Fruit fly (Drosophila melanogaster) whole organism, embryonic: ENCODE data around the gene Lip3.

Experiments
- Ada2b ChIP-seq: fragments of 200-800 bp; sonication (Bioruptor generic); IDR thresholded peaks from 2 replicates; pipeline ENCODE4 v1.3.6; 2022; ENCODE audit warnings: missing biosample characterization, missing genetic modification characterization
- B-H2 ChIP-seq: fragments of 200-800 bp; sonication (Bioruptor generic); optimal IDR thresholded peaks from 2 replicates; lab custom pipeline; 2018; ENCODE audit warnings: missing biosample characterization, mild to moderate bottlenecking, missing genetic modification characterization
- BtbVII ChIP-seq: fragments of 200-800 bp; sonication (Bioruptor generic); optimal IDR thresholded peaks from 3 replicates; lab custom pipeline; 2017; ENCODE audit warnings: missing biosample characterization, mild to moderate bottlenecking, missing genetic modification characterization
- C15 ChIP-seq: fragments of 200-800 bp; sonication (Bioruptor generic); IDR thresholded peaks from 3 replicates; pipeline ENCODE4 v1.3.6; 2022; ENCODE audit warnings: missing biosample characterization, missing genetic modification characterization
- CG10543 ChIP-seq: fragments of 200-800 bp; sonication (Bioruptor generic); optimal IDR thresholded peaks from 3 replicates; lab custom pipeline; 2017; ENCODE audit warnings: missing biosample characterization, mild to moderate bottlenecking, missing genetic modification characterization, moderate library complexity
- CG11247 ChIP-seq: fragments of 200-800 bp; sonication (Bioruptor generic); IDR thresholded peaks from 2 replicates; pipeline ENCODE4 v1.3.6; 2022; ENCODE audit warnings: missing biosample characterization, missing genetic modification characterization
- CG12155 ChIP-seq: fragments of 200-800 bp; sonication (Bioruptor generic); optimal IDR thresholded peaks from 3 replicates; lab custom pipeline; 2016; ENCODE audit warnings: missing biosample characterization, missing genetic modification characterization
- CG12299 ChIP-seq: fragments of 200-800 bp; sonication (Bioruptor generic); optimal IDR thresholded peaks from 2 replicates; lab custom pipeline; 2018; ENCODE audit warnings: missing biosample characterization, mild to moderate bottlenecking, missing genetic modification characterization
- CG12942 ChIP-seq: fragments of 200-800 bp; sonication (Bioruptor generic); optimal IDR thresholded peaks from 3 replicates; lab custom pipeline; 2016; ENCODE audit warnings: missing biosample characterization, missing genetic modification characterization
- CG13775 ChIP-seq: fragments of 200-800 bp; sonication (Bioruptor generic); optimal IDR thresholded peaks from 3 replicates; lab custom pipeline; 2017; ENCODE audit warnings: missing biosample characterization, mild to moderate bottlenecking, missing genetic modification characterization
- CG15696 ChIP-seq: fragments of 200-800 bp; sonication (Bioruptor generic); optimal IDR thresholded peaks from 2 replicates; lab custom pipeline; 2019; ENCODE audit warnings: missing biosample characterization, mild to moderate bottlenecking, missing genetic modification characterization, moderate library complexity
- CG1603 ChIP-seq: fragments of 200-800 bp; sonication (Bioruptor generic); optimal IDR thresholded peaks from 2 replicates; lab custom pipeline; 2019; ENCODE audit warnings: missing biosample characterization, mild to moderate bottlenecking, missing genetic modification characterization, moderate library complexity
- CG18619 ChIP-seq: fragments of 200-800 bp; sonication (Bioruptor generic); optimal IDR thresholded peaks from 3 replicates; lab custom pipeline; 2017; ENCODE audit warnings: missing biosample characterization, mild to moderate bottlenecking, missing genetic modification characterization
- CG2202 ChIP-seq: fragments of 200-800 bp; sonication (Bioruptor generic); optimal IDR thresholded peaks from 2 replicates; lab custom pipeline; 2018; ENCODE audit warnings: missing biosample characterization, mild to moderate bottlenecking, missing genetic modification characterization
- CG32532 ChIP-seq: fragments of 200-800 bp; sonication (Bioruptor generic); IDR thresholded peaks from 2 replicates; pipeline ENCODE4 v1.3.6; 2022; ENCODE audit warnings: missing biosample characterization, missing genetic modification characterization
- CG33213 ChIP-seq: fragments of 200-800 bp; sonication (Bioruptor generic); optimal IDR thresholded peaks from 3 replicates; lab custom pipeline; 2016; ENCODE audit warnings: missing biosample characterization, missing genetic modification characterization
- CG4707 ChIP-seq: fragments of 200-800 bp; sonication (Bioruptor generic); optimal IDR thresholded peaks from 2 replicates; lab custom pipeline; 2018; ENCODE audit warnings: missing biosample characterization, mild to moderate bottlenecking, missing genetic modification characterization, moderate library complexity
- CG4730 ChIP-seq: fragments of 200-800 bp; sonication (Bioruptor generic); IDR thresholded peaks from 2 replicates; pipeline ENCODE4 v1.3.6; 2022; ENCODE audit warnings: missing biosample characterization, missing genetic modification characterization
- CG4854 ChIP-seq: fragments of 200-800 bp; sonication (Bioruptor generic); optimal IDR thresholded peaks from 2 replicates; lab custom pipeline; 2016; ENCODE audit warnings: missing biosample characterization, missing genetic modification characterization, inconsistent platforms
- CG6175 ChIP-seq: fragments of 200-800 bp; sonication (Bioruptor generic); IDR thresholded peaks from 3 replicates; pipeline ENCODE4 v1.3.6; 2022; ENCODE audit warnings: missing biosample characterization, missing genetic modification characterization
- CG6765 ChIP-seq: fragments of 200-800 bp; sonication (Bioruptor generic); optimal IDR thresholded peaks from 3 replicates; lab custom pipeline; 2017; ENCODE audit warnings: missing biosample characterization, mild to moderate bottlenecking, missing genetic modification characterization
- CrebB ChIP-seq: fragments of 200-800 bp; sonication (Bioruptor generic); optimal IDR thresholded peaks from 3 replicates; lab custom pipeline; 2018; ENCODE audit warnings: missing biosample characterization, mild to moderate bottlenecking, missing genetic modification characterization
- D ChIP-seq, 2 experiments: fragments of 200-800 bp in 1 of 2; fragments of >200 bp in 1 of 2; sonication (Bioruptor generic) in 1 of 2; optimal IDR thresholded peaks; 2 replicates in 1 of 2; 3 replicates in 1 of 2; lab custom pipeline; 2017; ENCODE audit warnings: mild to moderate bottlenecking in 1 of 2, missing biosample characterization in 1 of 2, missing genetic modification characterization in 1 of 2, missing genetic modification reagents in 1 of 2
- GATAe ChIP-seq: fragments of 200-800 bp; sonication (Bioruptor generic); conservative IDR thresholded peaks from 2 replicates; pipeline ENCODE4 v1.3.6; 2022; ENCODE audit warnings: missing biosample characterization, missing genetic modification characterization
- Hr3 ChIP-seq: fragments of 200-800 bp; sonication (Bioruptor generic); optimal IDR thresholded peaks from 3 replicates; lab custom pipeline; 2016; ENCODE audit warnings: missing biosample characterization, missing genetic modification characterization
- Lpt ChIP-seq: fragments of >200 bp; optimal IDR thresholded peaks from 2 replicates; lab custom pipeline; 2018; ENCODE audit warnings: missing biosample characterization, missing genetic modification characterization
- Max ChIP-seq: fragments of 200-800 bp; sonication (Bioruptor generic); optimal IDR thresholded peaks from 2 replicates; lab custom pipeline; 2016; ENCODE audit warnings: missing biosample characterization, mild to moderate bottlenecking, missing genetic modification characterization
- Ptx1 ChIP-seq: fragments of 200-800 bp; sonication (Bioruptor generic); IDR thresholded peaks from 2 replicates; pipeline ENCODE4 v1.3.6; 2022; ENCODE audit warnings: missing biosample characterization, missing genetic modification characterization
- Rx ChIP-seq: fragments of 200-800 bp; sonication (Bioruptor generic); IDR thresholded peaks from 2 replicates; pipeline ENCODE4 v1.3.6; 2022; ENCODE audit warnings: missing biosample characterization, missing genetic modification characterization
- Sry-δ ChIP-seq: fragments of 200-800 bp; sonication (Bioruptor generic); optimal IDR thresholded peaks from 2 replicates; lab custom pipeline; 2016; ENCODE audit warnings: missing biosample characterization, missing genetic modification characterization
- Trl ChIP-seq, 3 experiments: fragments of >200 bp in 2 of 3; fragments of 200-800 bp in 1 of 3; sonication (Bioruptor generic) in 1 of 3; optimal IDR thresholded peaks; 2 replicates in 1 of 3; 3 replicates in 2 of 3; lab custom pipeline; 2016 to 2017; ENCODE audit warnings: missing biosample characterization in 1 of 3, missing genetic modification characterization in 1 of 3
- bbx ChIP-seq: fragments of 200-800 bp; sonication (Bioruptor generic); IDR thresholded peaks from 2 replicates; pipeline ENCODE4 v1.3.6; 2022; ENCODE audit warnings: missing biosample characterization, missing genetic modification characterization; ENCODE audit not compliant: partially characterized antibody
- chinmo ChIP-seq: fragments of 200-800 bp; sonication (Bioruptor generic); IDR thresholded peaks from 4 replicates; pipeline ENCODE4 v1.3.6; 2022; ENCODE audit warnings: missing biosample characterization, missing genetic modification characterization; ENCODE audit not compliant: partially characterized antibody
- corto ChIP-seq: fragments of 200-800 bp; sonication (Bioruptor generic); optimal IDR thresholded peaks from 2 replicates; lab custom pipeline; 2016; ENCODE audit warnings: missing biosample characterization, mild to moderate bottlenecking, missing genetic modification characterization, moderate library complexity
- crol ChIP-seq: fragments of 200-800 bp; sonication (Bioruptor generic); IDR thresholded peaks from 2 replicates; pipeline ENCODE4 v1.3.6; 2022; ENCODE audit warnings: missing biosample characterization, missing genetic modification characterization
- ftz-f1 ChIP-seq: fragments of 200-800 bp; sonication (Bioruptor generic); optimal IDR thresholded peaks from 2 replicates; lab custom pipeline; 2016; ENCODE audit warnings: missing biosample characterization, missing genetic modification characterization
- fu2 ChIP-seq: fragments of 200-800 bp; sonication (Bioruptor generic); optimal IDR thresholded peaks from 2 replicates; lab custom pipeline; 2016; ENCODE audit warnings: missing biosample characterization, missing genetic modification characterization
- gce ChIP-seq: fragments of 200-800 bp; sonication (Bioruptor generic); IDR thresholded peaks from 3 replicates; pipeline ENCODE4 v1.3.6; 2022; ENCODE audit warnings: missing biosample characterization, missing genetic modification characterization
- gcm ChIP-seq: fragments of 200-800 bp; sonication (Bioruptor generic); optimal IDR thresholded peaks from 2 replicates; lab custom pipeline; 2019; ENCODE audit warnings: missing biosample characterization, mild to moderate bottlenecking, missing genetic modification characterization, moderate library complexity
- insv ChIP-seq, 2 experiments: fragments of 200-800 bp; sonication (Bioruptor generic); optimal IDR thresholded peaks; 3 replicates each; lab custom pipeline; 2016 to 2018; ENCODE audit warnings: missing biosample characterization in 2 of 2, missing genetic modification characterization in 2 of 2
- jing ChIP-seq: fragments of 200-800 bp; sonication (Bioruptor generic); optimal IDR thresholded peaks from 2 replicates; lab custom pipeline; 2018; ENCODE audit warnings: missing biosample characterization, mild to moderate bottlenecking, missing genetic modification characterization
- luna ChIP-seq: fragments of 200-800 bp; sonication (Bioruptor generic); optimal IDR thresholded peaks from 2 replicates; lab custom pipeline; 2016; ENCODE audit warnings: missing biosample characterization, missing genetic modification characterization
- nom ChIP-seq: fragments of 200-800 bp; sonication (Bioruptor generic); optimal IDR thresholded peaks from 2 replicates; lab custom pipeline; 2017; ENCODE audit warnings: missing biosample characterization, missing genetic modification characterization, mild to moderate bottlenecking, moderate library complexity, missing genetic modification reagents
- odd ChIP-seq: fragments of 200-800 bp; sonication (Bioruptor generic); optimal IDR thresholded peaks from 2 replicates; lab custom pipeline; 2017; ENCODE audit warnings: missing biosample characterization, mild to moderate bottlenecking, missing genetic modification characterization
- otp ChIP-seq: fragments of 200-800 bp; sonication (Bioruptor generic); IDR thresholded peaks from 3 replicates; pipeline ENCODE4, ENCODE4 v1.3.6; 2022; ENCODE audit warnings: missing biosample characterization, missing genetic modification characterization
- pho ChIP-seq: fragments of 200-800 bp; sonication (Bioruptor generic); optimal IDR thresholded peaks from 2 replicates; lab custom pipeline; 2016; ENCODE audit warnings: missing biosample characterization, missing genetic modification characterization
- shn ChIP-seq: fragments of 200-800 bp; sonication (Bioruptor generic); optimal IDR thresholded peaks from 3 replicates; lab custom pipeline; 2016; ENCODE audit warnings: missing biosample characterization, missing genetic modification characterization
- sisA ChIP-seq: fragments of 200-800 bp; sonication (Bioruptor generic); IDR thresholded peaks from 2 replicates; pipeline ENCODE4 v1.3.6; 2022; ENCODE audit warnings: missing biosample characterization, missing genetic modification characterization
- unpg ChIP-seq: fragments of 200-800 bp; sonication (Bioruptor generic); optimal IDR thresholded peaks from 3 replicates; lab custom pipeline; 2018; ENCODE audit warnings: missing biosample characterization, mild to moderate bottlenecking, missing genetic modification characterization, moderate library complexity

The Lip3 gene

dm6 chr3R:13381744-13382435 lies 10.2 kb upstream of the Lip3 start, which contains the start of the genes mRpS21 and Droj2 (continued):
- TF ChIP-seq Max (GFP tag; lab: Kevin White, UChicago), result peak; percentile 25
- TF ChIP-seq otp (GFP tag; lab: Robert Waterston, UW), result peak; percentile 26; the same call in 1 of the 3 replicates
- TF ChIP-seq Rx (GFP tag; lab: Robert Waterston, UW), result no peak
- TF ChIP-seq chinmo (GFP tag; lab: Robert Waterston, UW), result no peak
- peak; percentile 37; the same call in 1 of the 2 replicates for TF ChIP-seq Ptx1 (GFP tag; lab: Robert Waterston, UW)
- no peak for TF ChIP-seq CG6765
- TF ChIP-seq CrebB (tag; lab: Kevin White, UChicago), result peak; percentile 17
- no peak for TF ChIP-seq GATAe (GFP tag; lab: Robert Waterston, UW)
- TF ChIP-seq unpg (GFP tag; lab: Kevin White, UChicago), result peak; percentile 18
- no peak for TF ChIP-seq fu2 (GFP tag; lab: Kevin White, UChicago)
- TF ChIP-seq CG1603 (tag; lab: Kevin White, UChicago), result peak; percentile 24
- peak; percentile 66 for TF ChIP-seq pho (GFP tag; lab: Kevin White, UChicago)
- peak; percentile 57 for TF ChIP-seq CG15696 (tag; lab: Kevin White, UChicago)
- TF ChIP-seq Hr3 (GFP tag; lab: Kevin White, UChicago), result peak; percentile 41
- TF ChIP-seq CG4707, result no peak
- TF ChIP-seq CG33213 (GFP tag; lab: Kevin White, UChicago), result peak; percentile 28
- TF ChIP-seq BtbVII, result no peak
- TF ChIP-seq Sry-δ, result peak; percentile 41
- TF ChIP-seq CG13775 (GFP tag; lab: Kevin White, UChicago), result peak; percentile 56
- TF ChIP-seq CG12299 (tag; lab: Kevin White, UChicago), result peak; percentile 18
- no peak for TF ChIP-seq B-H2 (GFP tag; lab: Kevin White, UChicago)
- TF ChIP-seq Ada2b (GFP tag; lab: Robert Waterston, UW), result no peak
- peak in 1 of 2 experiments; percentile 97 for TF ChIP-seq insv (GFP tag; optimal IDR thresholded peaks at IDR 0.05; lab: Kevin White, UChicago)
- no peak for TF ChIP-seq Trl (optimal IDR thresholded peaks at IDR 0.05; lab: Kevin White, UChicago)
- TF ChIP-seq Trl (GFP tag; optimal IDR thresholded peaks at IDR 0.05; lab: Kevin White, UChicago), result peak; percentile 29
- TF ChIP-seq CG4730 (GFP tag; lab: Robert Waterston, UW), result no peak
- TF ChIP-seq CG32532 (GFP tag; lab: Robert Waterston, UW), result peak; percentile 49; the same call in 1 of the 2 replicates
- TF ChIP-seq D (optimal IDR thresholded peaks at IDR 0.05; lab: Kevin White, UChicago), result no peak
- no peak for TF ChIP-seq D (GFP tag; optimal IDR thresholded peaks at IDR 0.05; lab: Kevin White, UChicago)
- no peak for TF ChIP-seq corto (GFP tag; lab: Kevin White, UChicago)
- TF ChIP-seq crol (GFP tag; lab: Robert Waterston, UW), result no peak
- peak; percentile 33 for TF ChIP-seq CG12155 (GFP tag; lab: Kevin White, UChicago)
- TF ChIP-seq CG6175 (GFP tag; lab: Robert Waterston, UW), result no peak
- TF ChIP-seq sisA (GFP tag; lab: Robert Waterston, UW), result 0 out of 2 replicates have a peak, but pooled peaks have one; percentile 39
- no peak for TF ChIP-seq luna
- TF ChIP-seq nom (GFP tag; lab: Kevin White, UChicago), result peak; percentile 57
- no peak for TF ChIP-seq gce (GFP tag; lab: Robert Waterston, UW)
- TF ChIP-seq CG10543 (GFP tag; lab: Kevin White, UChicago), result peak; percentile 81
- TF ChIP-seq CG12942, result peak; percentile 5
- TF ChIP-seq Lpt (GFP tag; lab: Kevin White, UChicago), result no peak
- TF ChIP-seq CG11247 (GFP tag; lab: Robert Waterston, UW), result 0 out of 2 replicates have a peak, but pooled peaks have one; percentile 28
- no peak for TF ChIP-seq CG2202 (tag; lab: Kevin White, UChicago)
- TF ChIP-seq jing (GFP tag; lab: Kevin White, UChicago), result no peak
- no peak for TF ChIP-seq CG4854 (GFP tag; lab: Kevin White, UChicago)
- TF ChIP-seq gcm, result no peak
- TF ChIP-seq CG18619, result peak; percentile 15
- peak; percentile 20; the same call in 1 of the 2 replicates for TF ChIP-seq bbx (GFP tag; lab: Robert Waterston, UW)
- no peak for TF ChIP-seq C15 (GFP tag; lab: Robert Waterston, UW)
- peak; percentile 37 for TF ChIP-seq odd (GFP tag; lab: Kevin White, UChicago)
- TF ChIP-seq ftz-f1 (GFP tag; lab: Kevin White, UChicago), result no peak
- TF ChIP-seq shn (GFP tag; lab: Kevin White, UChicago), result no peak
